Fruit fly (Drosophila melanogaster): Measurements from ENCODE around the gene CG11878.

The CG11878 gene

dm6 chr3R:25247379-25247869, 26.2 kb upstream of the CG11878 start, which contains the start of the genes RpS27 and Nup37 (continued):
- TF ChIP-seq Trl (optimal IDR thresholded peaks at IDR 0.05) (no peak), Trl (GFP tag; optimal IDR thresholded peaks at IDR 0.05) (peak; percentile 99), CG9817 (tag; optimal IDR thresholded peaks at IDR 0.05) (peak; percentile 99), CG17328 (GFP tag; IDR thresholded peaks at IDR 0.05) (peak; percentile 98), NK7.1 (GFP tag; optimal IDR thresholded peaks at IDR 0.05) (peak; percentile 99), CG31365 (tag; optimal IDR thresholded peaks at IDR 0.05) (peak; percentile 92), pros (GFP tag; optimal IDR thresholded peaks at IDR 0.05) (peak; percentile 73), trh (GFP tag; optimal IDR thresholded peaks at IDR 0.05) (peak; percentile 98), CG14441 (GFP tag; IDR thresholded peaks at IDR 0.05) (peak; percentile 95), HmgZ (tag; optimal IDR thresholded peaks at IDR 0.05) (peak; percentile 99), Hr51 (GFP tag; optimal IDR thresholded peaks at IDR 0.05) (peak; percentile 92 to 99), gsb-n (tag; optimal IDR thresholded peaks at IDR 0.05) (peak; percentile 95), HmgD (GFP tag; optimal IDR thresholded peaks at IDR 0.05) (peak; percentile 99), CG8089 (GFP tag; optimal IDR thresholded peaks at IDR 0.05) (peak; percentile 99), Stat92E (GFP tag; optimal IDR thresholded peaks at IDR 0.05) (peak in 1 of 3 experiments; percentile 82), row (GFP tag; IDR thresholded peaks at IDR 0.05) (peak; percentile 86), kah (GFP tag; optimal IDR thresholded peaks at IDR 0.05) (peak; percentile 94), Dip2 (GFP tag; IDR thresholded peaks at IDR 0.05) (0 out of 2 replicates have a peak, but pooled peaks have one; percentile 14), rib (GFP tag; IDR thresholded peaks at IDR 0.05) (peak; percentile 91), D (optimal IDR thresholded peaks at IDR 0.05) (no peak), D (GFP tag; optimal IDR thresholded peaks at IDR 0.05) (peak; percentile 96), ken (GFP tag; IDR thresholded peaks at IDR 0.05) (peak; percentile 99), pb (GFP tag; optimal IDR thresholded peaks at IDR 0.05) (peak; percentile 99), tx (GFP tag; optimal IDR thresholded peaks at IDR 0.05) (peak; percentile 97), CG9437 (GFP tag; optimal IDR thresholded peaks at IDR 0.05) (peak; percentile 94), pnt (GFP tag; optimal IDR thresholded peaks at IDR 0.05) (peak; percentile 91), MTF-1 (GFP tag; optimal IDR thresholded peaks at IDR 0.05; ENCODE audit: borderline replicate concordance) (peak; percentile 99), gcm2 (GFP tag; optimal IDR thresholded peaks at IDR 0.05) (peak; percentile 98), Hmr (GFP tag; optimal IDR thresholded peaks at IDR 0.05) (peak; percentile 99), eyg (GFP tag; optimal IDR thresholded peaks at IDR 0.05) (peak; percentile 99), Blimp-1 (GFP tag; optimal IDR thresholded peaks at IDR 0.05) (peak; percentile 86), CG7357 (GFP tag; IDR thresholded peaks at IDR 0.05) (peak; percentile 73), CG6272 (GFP tag; IDR thresholded peaks at IDR 0.05) (peak; percentile 91), CG3726 (GFP tag; IDR thresholded peaks at IDR 0.05) (peak; percentile 95), CG11456 (GFP tag; IDR thresholded peaks at IDR 0.05) (peak; percentile 99), pan (optimal IDR thresholded peaks at IDR 0.05) (no peak), pan (GFP tag; optimal IDR thresholded peaks at IDR 0.05 in 1 of 2, IDR thresholded peaks at IDR 0.05 in 1 of 2) (peak in 1 of 2 experiments; percentile 97), cas (GFP tag; IDR thresholded peaks at IDR 0.05) (peak; percentile 91), CG18599 (GFP tag; optimal IDR thresholded peaks at IDR 0.05) (peak; percentile 98), zen2 (GFP tag; IDR thresholded peaks at IDR 0.05; ENCODE audit: partially characterized antibody) (no peak), wor (GFP tag; IDR thresholded peaks at IDR 0.05) (peak; percentile 74), CG4617 (GFP tag; optimal IDR thresholded peaks at IDR 0.05; ENCODE audit: borderline replicate concordance) (peak; percentile 99), Ssrp (tag; optimal IDR thresholded peaks at IDR 0.05) (peak; percentile 92), CG2875 (GFP tag; optimal IDR thresholded peaks at IDR 0.05) (peak; percentile 98), gem (tag; optimal IDR thresholded peaks at IDR 0.05) (peak; percentile 91), CG12769 (tag; optimal IDR thresholded peaks at IDR 0.05) (peak; percentile 98), chinmo (GFP tag; IDR thresholded peaks at IDR 0.05; ENCODE audit: partially characterized antibody) (no peak), CG34224 (GFP tag; IDR thresholded peaks at IDR 0.05; ENCODE audit: partially characterized antibody) (no peak), CG18476 (GFP tag; optimal IDR thresholded peaks at IDR 0.05) (peak; percentile 93), CG15514 (GFP tag; optimal IDR thresholded peaks at IDR 0.05) (peak; percentile 96)
